Worm (Caenorhabditis elegans) whole organism, L1 larva: ENCODE measurements around the gene T07F10.3.

Experiments
- pqm-1 ChIP-seq: sonication (generic microtip); optimal IDR thresholded peaks from 3 replicates; lab custom pipeline; 2017; ENCODE audit warnings: missing biosample characterization, missing genetic modification characterization
- snpc-4 ChIP-seq: fragments of 150-350 bp; optimal IDR thresholded peaks from 2 replicates; lab custom pipeline; 2014; ENCODE audit warnings: missing biosample characterization, missing genetic modification characterization
- ztf-11 ChIP-seq, 2 experiments: sonication (generic microtip); optimal IDR thresholded peaks; 2 replicates each; lab custom pipeline; 2016 to 2017; ENCODE audit warnings: missing genetic modification characterization in 2 of 2, missing biosample characterization in 1 of 2, missing compliant biosample characterization in 1 of 2

DNA sequence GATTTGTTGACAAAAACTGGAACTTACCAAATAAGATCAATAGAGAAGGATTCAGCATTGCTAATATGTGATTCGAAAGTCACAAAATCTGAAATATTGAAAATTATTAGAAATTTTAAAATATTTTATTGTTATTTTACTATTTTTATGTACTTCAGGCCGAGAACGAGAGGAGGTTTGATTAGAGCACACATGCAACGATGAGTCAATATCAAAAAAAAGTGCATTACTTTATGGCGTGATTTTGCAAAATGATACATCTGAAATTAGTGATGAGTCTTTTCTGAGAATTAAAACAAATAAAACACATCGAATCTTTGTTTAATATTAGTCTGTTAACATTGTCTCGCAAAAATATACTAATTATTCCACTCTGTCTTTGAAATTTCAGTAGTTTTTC is 25.1 kb downstream of the T07F10.3 start:
- no peak for TF ChIP-seq pqm-1
- no peak for TF ChIP-seq snpc-4 (tag; lab: Kevin White, UChicago)
- no peak for TF ChIP-seq ztf-11 (tag; optimal IDR thresholded peaks at IDR 0.05; lab: Kevin White, UChicago)
